Worm (Caenorhabditis elegans): ENCODE measurements around the gene M110.3.
A peak's percentile ranks its signal among the peaks of the same experiment; 100 is the strongest.

DNA sequence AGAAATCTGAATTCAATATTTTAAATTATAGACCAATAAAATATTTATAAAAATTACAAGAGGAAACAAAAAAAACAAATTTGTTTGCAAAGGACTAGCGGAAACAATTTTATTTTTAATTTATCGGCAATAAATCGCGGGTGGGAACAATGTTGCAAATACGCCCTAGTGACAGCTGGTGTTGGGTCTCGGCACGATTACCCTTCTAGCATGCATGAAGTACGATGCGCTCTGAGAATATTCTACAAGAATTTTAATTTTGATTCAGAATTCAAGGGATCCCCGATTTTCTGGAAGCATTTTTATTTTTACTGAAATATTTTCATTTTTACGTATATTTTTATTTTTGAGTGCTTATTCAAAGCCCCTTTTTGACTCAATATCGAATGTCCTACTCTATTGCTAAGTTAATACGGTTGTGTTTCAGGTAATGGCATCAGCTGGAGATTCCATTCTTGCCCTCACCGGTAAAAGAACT lies 31.4 kb downstream of the M110.3 start, which contains the start of the genes mig-5 and cct-1:
- TF ChIP-seq flt-1 (GFP tag; IDR thresholded peaks at IDR 0.05) (peak; percentile 71), ref-1 (GFP tag; conservative IDR thresholded peaks at IDR 0.05) (no peak), T22C8.4 (GFP tag; IDR thresholded peaks at IDR 0.05) (no peak), cog-1 (tag; optimal IDR thresholded peaks at IDR 0.05) (peak; percentile 84), med-1 (GFP tag; optimal IDR thresholded peaks at IDR 0.05; ENCODE audit: insufficient read depth) (no peak), klf-2 (GFP tag; conservative IDR thresholded peaks at IDR 0.05) (no peak)
